Fruit fly (Drosophila melanogaster) whole organism, prepupa: Measurements from ENCODE around the gene mesh.
A peak's percentile ranks its signal among the peaks of the same experiment; 100 is the strongest.

Source experiments
- Blimp-1 ChIP-seq: fragments of 200-800 bp; sonication (Bioruptor generic); optimal IDR thresholded peaks from 3 replicates; lab custom pipeline; 2017; ENCODE audit warnings: missing biosample characterization, missing genetic modification characterization, mild to moderate bottlenecking, moderate library complexity, missing genetic modification reagents
- CG10631 ChIP-seq: fragments of 200-800 bp; sonication (Bioruptor generic); optimal IDR thresholded peaks from 2 replicates; lab custom pipeline; 2016; ENCODE audit warnings: missing biosample characterization, missing genetic modification characterization
- CG10669 ChIP-seq: fragments of 200-800 bp; sonication (Bioruptor generic); optimal IDR thresholded peaks from 3 replicates; lab custom pipeline; 2018; ENCODE audit warnings: missing biosample characterization, mild to moderate bottlenecking, missing genetic modification characterization, moderate library complexity
- CG11762 ChIP-seq: fragments of 200-800 bp; sonication (Bioruptor generic); optimal IDR thresholded peaks from 3 replicates; lab custom pipeline; 2016; ENCODE audit warnings: missing biosample characterization, missing genetic modification characterization; ENCODE audit not compliant: insufficient read depth
- CG11902 ChIP-seq: fragments of 200-800 bp; sonication (Bioruptor generic); optimal IDR thresholded peaks from 3 replicates; lab custom pipeline; 2016; ENCODE audit warnings: missing biosample characterization, missing genetic modification characterization
- CG15336 ChIP-seq: fragments of 200-800 bp; sonication (Bioruptor generic); IDR thresholded peaks from 2 replicates; pipeline ENCODE4 v1.3.6; 2022; ENCODE audit warnings: missing biosample characterization, missing genetic modification characterization
- CG1621 ChIP-seq: fragments of 200-800 bp; sonication (Bioruptor generic); optimal IDR thresholded peaks from 3 replicates; lab custom pipeline; 2018; ENCODE audit warnings: missing biosample characterization, mild to moderate bottlenecking, missing genetic modification characterization
- CG16779 ChIP-seq: fragments of 200-800 bp; sonication (Bioruptor generic); optimal IDR thresholded peaks from 3 replicates; lab custom pipeline; 2017; ENCODE audit warnings: missing biosample characterization, mild to moderate bottlenecking, missing genetic modification characterization
- CG3032 ChIP-seq: fragments of 200-800 bp; optimal IDR thresholded peaks from 2 replicates; lab custom pipeline; 2019; ENCODE audit warnings: missing biosample characterization, mild to moderate bottlenecking, missing genetic modification characterization, moderate library complexity
- CG31627 ChIP-seq: fragments of 200-800 bp; sonication (Bioruptor generic); optimal IDR thresholded peaks from 3 replicates; lab custom pipeline; 2016; ENCODE audit warnings: missing biosample characterization, missing genetic modification characterization
- CG32006 ChIP-seq: fragments of 200-800 bp; sonication (Bioruptor generic); optimal IDR thresholded peaks from 3 replicates; lab custom pipeline; 2017; ENCODE audit warnings: missing biosample characterization, mild to moderate bottlenecking, missing genetic modification characterization
- CG34406 ChIP-seq: fragments of 200-800 bp; sonication (Bioruptor generic); optimal IDR thresholded peaks from 3 replicates; lab custom pipeline; 2016; ENCODE audit warnings: missing biosample characterization, missing genetic modification characterization
- CG3919 ChIP-seq: fragments of 200-800 bp; sonication (Bioruptor generic); optimal IDR thresholded peaks from 3 replicates; lab custom pipeline; 2016; ENCODE audit warnings: missing biosample characterization, missing genetic modification characterization
- CG4318 ChIP-seq: fragments of 200-800 bp; sonication (Bioruptor generic); optimal IDR thresholded peaks from 3 replicates; lab custom pipeline; 2017; ENCODE audit warnings: missing biosample characterization, mild to moderate bottlenecking, missing genetic modification characterization
- CG6163 ChIP-seq: fragments of 200-800 bp; sonication (Bioruptor generic); IDR thresholded peaks from 3 replicates; pipeline ENCODE4 v1.3.6; 2022; ENCODE audit warnings: missing biosample characterization, missing genetic modification characterization
- CG6276 ChIP-seq: fragments of 200-800 bp; sonication (Bioruptor generic); optimal IDR thresholded peaks from 2 replicates; lab custom pipeline; 2017; ENCODE audit warnings: missing biosample characterization, mild to moderate bottlenecking, missing genetic modification characterization
- CG6792 ChIP-seq: fragments of 200-800 bp; sonication (Bioruptor generic); optimal IDR thresholded peaks from 3 replicates; lab custom pipeline; 2016; ENCODE audit warnings: missing biosample characterization, missing genetic modification characterization
- CG6808 ChIP-seq: fragments of 200-800 bp; sonication (Bioruptor generic); optimal IDR thresholded peaks from 3 replicates; lab custom pipeline; 2017; ENCODE audit warnings: missing biosample characterization, missing genetic modification characterization, mild to moderate bottlenecking, moderate library complexity, missing genetic modification reagents
- CG6854 ChIP-seq: fragments of 200-800 bp; sonication (Bioruptor generic); optimal IDR thresholded peaks from 2 replicates; lab custom pipeline; 2017; ENCODE audit warnings: missing biosample characterization, mild to moderate bottlenecking, missing genetic modification characterization
- CG7368 ChIP-seq: fragments of 200-800 bp; sonication (Bioruptor generic); optimal IDR thresholded peaks from 3 replicates; lab custom pipeline; 2016; ENCODE audit warnings: missing biosample characterization, missing genetic modification characterization
- CG8319 ChIP-seq: fragments of 200-800 bp; sonication (Bioruptor generic); optimal IDR thresholded peaks from 3 replicates; lab custom pipeline; 2016; ENCODE audit warnings: missing biosample characterization, missing genetic modification characterization
- CG8632 ChIP-seq: fragments of 200-800 bp; sonication (Bioruptor generic); optimal IDR thresholded peaks from 3 replicates; lab custom pipeline; 2016; ENCODE audit warnings: missing biosample characterization, missing genetic modification characterization
- CG9139 ChIP-seq: fragments of 200-800 bp; sonication (Bioruptor generic); optimal IDR thresholded peaks from 3 replicates; lab custom pipeline; 2017; ENCODE audit warnings: missing biosample characterization, mild to moderate bottlenecking, missing genetic modification characterization
- Eip75B ChIP-seq: fragments of 200-800 bp; sonication (Bioruptor generic); optimal IDR thresholded peaks from 3 replicates; lab custom pipeline; 2016; ENCODE audit warnings: missing biosample characterization, missing genetic modification characterization
- Eip78C ChIP-seq: fragments of 200-800 bp; sonication (Bioruptor generic); peaks from one replicate; lab custom pipeline; 2016; ENCODE audit warnings: missing biosample characterization, missing genetic modification characterization
- Eip93F ChIP-seq: fragments of 200-800 bp; sonication (Bioruptor generic); optimal IDR thresholded peaks from 2 replicates; lab custom pipeline; 2016; ENCODE audit warnings: missing biosample characterization, mild to moderate bottlenecking, missing genetic modification characterization
- Ets96B ChIP-seq: fragments of 200-800 bp; optimal IDR thresholded peaks from 2 replicates; lab custom pipeline; 2019; ENCODE audit warnings: missing biosample characterization, mild to moderate bottlenecking, missing genetic modification characterization, moderate library complexity
- Hr39 ChIP-seq: fragments of 200-800 bp; sonication (Bioruptor generic); optimal IDR thresholded peaks from 2 replicates; lab custom pipeline; 2016; ENCODE audit warnings: missing biosample characterization, missing genetic modification characterization
- Lpt ChIP-seq: fragments of 200-800 bp; sonication (Bioruptor generic); optimal IDR thresholded peaks from 3 replicates; lab custom pipeline; 2016; ENCODE audit warnings: missing biosample characterization, missing genetic modification characterization
- OdsH ChIP-seq: fragments of 200-800 bp; sonication (Bioruptor generic); optimal IDR thresholded peaks from 3 replicates; lab custom pipeline; 2016; ENCODE audit warnings: missing biosample characterization, missing genetic modification characterization
- Smox ChIP-seq: fragments of 200-800 bp; sonication (Bioruptor generic); optimal IDR thresholded peaks from 3 replicates; lab custom pipeline; 2016; ENCODE audit warnings: missing biosample characterization, missing genetic modification characterization
- Sox102F ChIP-seq: fragments of 200-800 bp; sonication (Bioruptor generic); optimal IDR thresholded peaks from 2 replicates; lab custom pipeline; 2016; ENCODE audit warnings: missing biosample characterization, mild to moderate bottlenecking, missing genetic modification characterization
- Sox14 ChIP-seq: fragments of 200-800 bp; sonication (Bioruptor generic); optimal IDR thresholded peaks from 3 replicates; lab custom pipeline; 2016; ENCODE audit warnings: missing biosample characterization, missing genetic modification characterization
- Sox15 ChIP-seq: fragments of 200-800 bp; sonication (Bioruptor generic); optimal IDR thresholded peaks from 3 replicates; lab custom pipeline; 2016; ENCODE audit warnings: missing biosample characterization, missing genetic modification characterization
- dac ChIP-seq: fragments of 200-800 bp; sonication (Bioruptor generic); optimal IDR thresholded peaks from 2 replicates; lab custom pipeline; 2017; ENCODE audit warnings: missing biosample characterization, mild to moderate bottlenecking, missing genetic modification characterization
- dsx ChIP-seq: fragments of 200-800 bp; optimal IDR thresholded peaks from 3 replicates; lab custom pipeline; 2019; ENCODE audit warnings: missing biosample characterization, mild to moderate bottlenecking, missing genetic modification characterization, moderate library complexity; ENCODE audit not compliant: poor library complexity, severe bottlenecking
- esn ChIP-seq: fragments of 200-800 bp; sonication (Bioruptor generic); optimal IDR thresholded peaks from 2 replicates; lab custom pipeline; 2016; ENCODE audit warnings: missing biosample characterization, mild to moderate bottlenecking, missing genetic modification characterization, moderate library complexity
- fd59A ChIP-seq: fragments of 200-800 bp; sonication (Bioruptor generic); optimal IDR thresholded peaks from 2 replicates; lab custom pipeline; 2017; ENCODE audit warnings: missing biosample characterization, mild to moderate bottlenecking, missing genetic modification characterization, missing genetic modification reagents
- fkh ChIP-seq: fragments of 200-800 bp; sonication (Bioruptor generic); optimal IDR thresholded peaks from 3 replicates; lab custom pipeline; 2017; ENCODE audit warnings: missing biosample characterization, mild to moderate bottlenecking, missing genetic modification characterization, moderate library complexity
- net ChIP-seq: fragments of 200-800 bp; sonication (Bioruptor generic); optimal IDR thresholded peaks from 3 replicates; lab custom pipeline; 2016; ENCODE audit warnings: missing biosample characterization, missing genetic modification characterization
- pdm3 ChIP-seq: fragments of 200-800 bp; sonication (Bioruptor generic); optimal IDR thresholded peaks from 3 replicates; lab custom pipeline; 2016; ENCODE audit warnings: missing biosample characterization, missing genetic modification characterization
- salr ChIP-seq, 2 experiments: fragments of 200-800 bp; sonication (Bioruptor generic); optimal IDR thresholded peaks; 3 replicates each; lab custom pipeline; 2016 to 2018; ENCODE audit warnings: missing biosample characterization in 2 of 2, missing genetic modification characterization in 2 of 2, mild to moderate bottlenecking in 1 of 2
- spab ChIP-seq: fragments of 200-800 bp; sonication (Bioruptor generic); optimal IDR thresholded peaks from 2 replicates; lab custom pipeline; 2017; ENCODE audit warnings: missing biosample characterization, mild to moderate bottlenecking, missing genetic modification characterization, missing genetic modification reagents
- ss ChIP-seq, 2 experiments: fragments of 200-800 bp; sonication (Bioruptor generic); optimal IDR thresholded peaks; 2 replicates in 1 of 2; 3 replicates in 1 of 2; lab custom pipeline; 2017 to 2018; ENCODE audit warnings: mild to moderate bottlenecking in 2 of 2, missing biosample characterization in 2 of 2, missing genetic modification characterization in 2 of 2, moderate library complexity in 1 of 2
- svp ChIP-seq: fragments of 200-800 bp; sonication (Bioruptor generic); peaks from one replicate; lab custom pipeline; 2016; ENCODE audit warnings: missing biosample characterization, missing genetic modification characterization

Gene mesh

DNA sequence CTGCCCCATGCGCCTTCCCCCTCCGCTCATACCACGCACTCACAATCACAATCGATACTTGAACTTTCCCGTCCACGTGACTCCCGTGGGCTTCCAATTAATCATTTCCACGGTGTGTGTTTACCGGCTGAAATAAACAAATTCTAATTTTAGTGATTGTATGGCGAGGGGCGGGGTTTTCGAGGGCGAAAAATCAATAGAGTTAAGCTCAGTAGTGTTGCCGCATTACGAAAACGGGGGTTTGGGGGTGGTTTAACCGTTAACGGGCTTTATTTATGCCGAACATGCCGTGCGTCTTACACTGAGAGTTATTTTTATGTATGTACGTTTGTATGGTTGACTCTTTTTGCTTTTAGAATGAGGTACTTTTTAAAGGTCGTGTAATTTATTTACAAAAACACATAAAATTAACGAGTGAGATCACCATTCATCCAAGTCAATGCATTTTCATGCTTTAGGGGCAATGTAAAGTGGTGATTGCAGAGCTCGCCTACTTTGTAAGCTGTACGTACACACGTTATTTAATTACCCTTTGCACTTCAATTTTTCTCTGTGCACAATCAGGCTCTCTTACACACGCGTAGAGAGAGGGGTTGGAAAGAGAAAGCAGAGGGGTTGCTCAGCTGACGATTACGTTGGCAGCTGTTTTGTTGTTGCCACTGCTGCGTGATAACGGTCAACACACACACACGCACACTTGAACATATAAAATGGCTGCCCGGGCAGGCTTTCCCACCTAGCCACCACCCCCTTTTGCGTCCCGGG, 26.7 kb upstream of the mesh start (continued):
- TF ChIP-seq net (GFP tag; lab: Kevin White, UChicago) (peak; percentile 69), CG1621 (tag; lab: Kevin White, UChicago) (peak; percentile 40), CG6808 (peak; percentile 61), salr (GFP tag; optimal IDR thresholded peaks at IDR 0.05; lab: Kevin White, UChicago) (peak; percentile 28 to 40), Eip93F (GFP tag; lab: Kevin White, UChicago) (no peak), Eip78C (GFP tag; lab: Kevin White, UChicago) (peak; percentile 91), CG34406 (GFP tag; lab: Kevin White, UChicago) (peak; percentile 47), CG31627 (GFP tag; lab: Kevin White, UChicago) (peak; percentile 78), esn (peak; percentile 79)

DNA sequence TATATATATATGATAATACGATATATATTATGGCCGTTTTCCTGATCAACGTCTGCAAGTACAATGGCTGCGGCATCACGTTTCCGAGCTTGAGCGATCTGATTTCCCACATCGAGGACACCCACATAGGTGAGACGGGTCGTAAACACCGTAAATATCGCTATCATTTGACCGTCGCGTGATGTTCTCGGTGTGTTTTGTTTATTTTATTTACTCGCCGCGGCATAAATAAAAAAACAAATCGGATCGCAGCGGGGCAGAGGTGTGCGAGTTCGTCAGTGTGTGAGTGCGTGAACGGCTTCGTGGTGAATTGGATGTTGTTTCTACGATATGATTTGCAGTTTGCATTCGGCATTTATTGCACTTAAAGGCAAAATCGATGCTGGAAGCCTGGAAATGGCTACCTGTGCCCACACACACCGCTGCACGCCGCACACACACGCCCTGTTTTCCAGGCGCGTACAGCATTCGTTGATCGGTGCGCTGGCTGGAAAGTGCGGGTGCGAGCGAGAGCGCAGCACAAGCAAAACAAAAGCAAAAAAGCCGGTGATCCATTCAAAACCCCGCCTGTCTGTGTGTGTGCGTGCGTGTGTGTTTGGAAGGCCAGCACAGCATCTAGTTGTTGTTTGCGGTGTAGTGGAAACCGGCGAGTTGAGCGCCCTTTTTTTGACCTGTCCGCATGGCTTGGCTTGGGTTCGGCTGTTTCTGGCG, 25.9 kb upstream of the mesh start:
- TF ChIP-seq Sox14 (GFP tag; lab: Kevin White, UChicago), result peak; percentile 40
- TF ChIP-seq CG4318 (GFP tag; lab: Kevin White, UChicago), result no peak
- TF ChIP-seq CG6792, result peak; percentile 25
- TF ChIP-seq CG10631, result no peak
- TF ChIP-seq salr (GFP tag; optimal IDR thresholded peaks at IDR 0.05; lab: Kevin White, UChicago), result peak; percentile 58 to 74
- peak; percentile 41 for TF ChIP-seq Eip75B (GFP tag; lab: Kevin White, UChicago)
- peak; percentile 79 for TF ChIP-seq spab (GFP tag; lab: Kevin White, UChicago)
- TF ChIP-seq CG10669, result peak; percentile 75
- peak; percentile 81 for TF ChIP-seq CG9139 (GFP tag; lab: Kevin White, UChicago)
- TF ChIP-seq Eip78C (GFP tag; lab: Kevin White, UChicago), result peak; percentile 68
- peak; percentile 85 for TF ChIP-seq CG6276 (GFP tag; lab: Kevin White, UChicago)
- TF ChIP-seq net (GFP tag; lab: Kevin White, UChicago), result peak; percentile 71
- TF ChIP-seq Lpt (GFP tag; lab: Kevin White, UChicago), result peak; percentile 52
- no peak for TF ChIP-seq Sox15 (GFP tag; lab: Kevin White, UChicago)
- TF ChIP-seq CG11902 (GFP tag; lab: Kevin White, UChicago), result no peak
- peak; percentile 62 for TF ChIP-seq dac (GFP tag; lab: Kevin White, UChicago)
- TF ChIP-seq Smox, result no peak
- peak; percentile 88 to 92 for TF ChIP-seq ss (GFP tag; optimal IDR thresholded peaks at IDR 0.05; lab: Kevin White, UChicago)
- TF ChIP-seq CG16779 (tag; lab: Kevin White, UChicago), result peak; percentile 86
- peak; percentile 33 for TF ChIP-seq CG11762 (GFP tag; lab: Kevin White, UChicago)
- peak; percentile 41 for TF ChIP-seq CG34406 (GFP tag; lab: Kevin White, UChicago)
- peak; percentile 83 for TF ChIP-seq CG6808
- peak; percentile 26 for TF ChIP-seq CG8319 (GFP tag; lab: Kevin White, UChicago)
- TF ChIP-seq CG6854, result peak; percentile 54
- peak; percentile 53 for TF ChIP-seq Sox102F (GFP tag; lab: Kevin White, UChicago)
- TF ChIP-seq esn, result no peak
- TF ChIP-seq Hr39, result no peak
- peak; percentile 37 for TF ChIP-seq Blimp-1 (GFP tag; lab: Kevin White, UChicago)
- TF ChIP-seq CG3919 (GFP tag; lab: Kevin White, UChicago), result peak; percentile 29
- peak; percentile 71 for TF ChIP-seq Ets96B (tag; lab: Kevin White, UChicago)
- TF ChIP-seq CG7368 (GFP tag; lab: Kevin White, UChicago), result peak; percentile 29
- TF ChIP-seq svp (GFP tag; lab: Kevin White, UChicago), result peak; percentile 91
- peak; percentile 66 for TF ChIP-seq dsx (GFP tag; lab: Kevin White, UChicago)
- TF ChIP-seq pdm3 (GFP tag; lab: Kevin White, UChicago), result peak; percentile 44
- no peak for TF ChIP-seq CG6163
- peak; percentile 28 for TF ChIP-seq CG8632
- peak; percentile 82 for TF ChIP-seq CG1621 (tag; lab: Kevin White, UChicago)
- TF ChIP-seq CG32006 (GFP tag; lab: Kevin White, UChicago), result peak; percentile 66
- TF ChIP-seq fd59A (GFP tag; lab: Kevin White, UChicago), result peak; percentile 59
- peak; percentile 25 for TF ChIP-seq Eip93F (GFP tag; lab: Kevin White, UChicago)
- TF ChIP-seq OdsH, result no peak
- TF ChIP-seq fkh (GFP tag; lab: Kevin White, UChicago), result peak; percentile 84
- TF ChIP-seq CG3032 (tag; lab: Kevin White, UChicago), result peak; percentile 62
- TF ChIP-seq CG15336, result no peak
